Worm (Caenorhabditis elegans) whole organism, L1 larva: ENCODE results near the gene F33A8.4.

ENCODE experiments used
- C04F5.9 ChIP-seq: sonication (generic microtip); optimal IDR thresholded peaks from 2 replicates; lab custom pipeline; 2016; ENCODE audit warnings: missing genetic modification characterization, missing compliant biosample characterization
- C16A3.4 ChIP-seq: fragments of 150-350 bp; optimal IDR thresholded peaks from 2 replicates; lab custom pipeline; 2014; ENCODE audit warnings: missing biosample characterization, missing genetic modification characterization
- aha-1 ChIP-seq: fragments of 150-350 bp; optimal IDR thresholded peaks from 2 replicates; lab custom pipeline; 2014; ENCODE audit warnings: missing biosample characterization, missing genetic modification characterization
- alr-1 ChIP-seq: fragments of 200-800 bp; sonication (Bioruptor generic); optimal IDR thresholded peaks from 2 replicates; lab custom pipeline; 2018; ENCODE audit warnings: borderline replicate concordance, mild to moderate bottlenecking, missing genetic modification characterization, missing compliant biosample characterization
- aly-2 ChIP-seq: fragments of 150-350 bp; optimal IDR thresholded peaks from 2 replicates; lab custom pipeline; 2014; ENCODE audit warnings: missing biosample characterization, missing genetic modification characterization
- ama-1 ChIP-seq: fragments of 150-350 bp; optimal IDR thresholded peaks from 2 replicates; lab custom pipeline; 2014
- blmp-1 ChIP-seq: fragments of 150-350 bp; optimal IDR thresholded peaks from 2 replicates; lab custom pipeline; 2014; ENCODE audit warnings: missing biosample characterization, missing genetic modification characterization
- ceh-63 ChIP-seq: fragments of 200-800 bp; sonication (Bioruptor generic); optimal IDR thresholded peaks from 2 replicates; lab custom pipeline; 2018; ENCODE audit warnings: mild to moderate bottlenecking, missing genetic modification characterization, missing compliant biosample characterization
- ceh-8 ChIP-seq: fragments of 200-800 bp; sonication (Bioruptor generic); optimal IDR thresholded peaks from 2 replicates; lab custom pipeline; 2018; ENCODE audit warnings: mild to moderate bottlenecking, missing genetic modification characterization, moderate library complexity, missing compliant biosample characterization
- ceh-90 ChIP-seq: sonication (generic microtip); optimal IDR thresholded peaks from 2 replicates; lab custom pipeline; 2016; ENCODE audit warnings: missing genetic modification characterization, missing compliant biosample characterization
- efl-1 ChIP-seq, 4 experiments: fragments of 150-350 bp; optimal IDR thresholded peaks in 3 of 4; peaks in 1 of 4; 1 replicate in 1 of 4; 2 replicates in 3 of 4; lab custom pipeline; 2014; ENCODE audit warnings: missing biosample characterization in 2 of 4, missing genetic modification characterization in 2 of 4, missing genetic modification reagents in 2 of 4
- efl-3 ChIP-seq: fragments of 200-800 bp; sonication (Bioruptor generic); optimal IDR thresholded peaks from 2 replicates; lab custom pipeline; 2018; ENCODE audit warnings: mild to moderate bottlenecking, missing genetic modification characterization, missing compliant biosample characterization
- elt-3 ChIP-seq, 6 experiments: fragments of 150-350 bp in 1 of 6; sonication (generic microtip); optimal IDR thresholded peaks; 2 replicates each; lab custom pipeline; 2017 to 2018; ENCODE audit warnings: missing biosample characterization in 6 of 6, missing genetic modification characterization in 6 of 6, inconsistent platforms in 1 of 6
- fkh-10 ChIP-seq: sonication (generic microtip); optimal IDR thresholded peaks from 2 replicates; lab custom pipeline; 2017; ENCODE audit warnings: missing biosample characterization, missing genetic modification reagents, missing genetic modification characterization
- grh-1 ChIP-seq: fragments of 200-800 bp; sonication (Bioruptor generic); IDR thresholded peaks from 2 replicates; pipeline ENCODE4 v1.3.6; 2022; ENCODE audit warnings: missing genetic modification reagents, missing genetic modification characterization, missing compliant biosample characterization
- irx-1 ChIP-seq: sonication (generic microtip); optimal IDR thresholded peaks from 2 replicates; lab custom pipeline; 2016; ENCODE audit warnings: missing genetic modification characterization, missing compliant biosample characterization
- lin-14 ChIP-seq: fragments of 200-800 bp; sonication (Bioruptor generic); optimal IDR thresholded peaks from 2 replicates; lab custom pipeline; 2018; ENCODE audit warnings: mild to moderate bottlenecking, missing genetic modification characterization, moderate library complexity, missing compliant biosample characterization
- lin-35 ChIP-seq, 2 experiments: fragments of 150-350 bp; optimal IDR thresholded peaks; 2 replicates each; lab custom pipeline; 2014; ENCODE audit warnings: missing biosample characterization in 2 of 2, missing genetic modification characterization in 2 of 2, missing genetic modification reagents in 2 of 2
- lir-3 ChIP-seq: sonication (generic microtip); optimal IDR thresholded peaks from 2 replicates; lab custom pipeline; 2016; ENCODE audit warnings: mild to moderate bottlenecking, missing genetic modification characterization, moderate library complexity, missing compliant biosample characterization; ENCODE audit not compliant: poor library complexity
- lsy-2 ChIP-seq, 2 experiments: fragments of 150-350 bp; optimal IDR thresholded peaks; 2 replicates each; lab custom pipeline; 2014; ENCODE audit warnings: missing biosample characterization in 2 of 2, missing genetic modification characterization in 2 of 2
- mab-9 ChIP-seq: fragments of 200-800 bp; sonication (Bioruptor generic); IDR thresholded peaks from 2 replicates; pipeline ENCODE4 v1.3.6; 2022; ENCODE audit warnings: missing genetic modification reagents, missing genetic modification characterization, missing compliant biosample characterization
- nhr-11 ChIP-seq: fragments of 150-350 bp; optimal IDR thresholded peaks from 2 replicates; lab custom pipeline; 2014; ENCODE audit warnings: missing biosample characterization, missing genetic modification characterization
- nhr-12 ChIP-seq: sonication (generic microtip); optimal IDR thresholded peaks from 2 replicates; lab custom pipeline; 2017; ENCODE audit warnings: missing biosample characterization, missing genetic modification characterization
- nhr-19 ChIP-seq: fragments of 200-800 bp; sonication (Bioruptor generic); conservative IDR thresholded peaks from 2 replicates; pipeline ENCODE4 v1.3.6; 2022; ENCODE audit warnings: missing genetic modification characterization, missing compliant biosample characterization
- nhr-20 ChIP-seq: sonication (generic microtip); optimal IDR thresholded peaks from 2 replicates; lab custom pipeline; 2016; ENCODE audit warnings: mild to moderate bottlenecking, missing genetic modification characterization, missing compliant biosample characterization
- nhr-237 ChIP-seq: fragments of 150-350 bp; optimal IDR thresholded peaks from 2 replicates; lab custom pipeline; 2014; ENCODE audit warnings: missing biosample characterization, missing genetic modification characterization
- nhr-28 ChIP-seq: fragments of 150-350 bp; optimal IDR thresholded peaks from 2 replicates; lab custom pipeline; 2014; ENCODE audit warnings: missing biosample characterization, missing genetic modification characterization
- nhr-71 ChIP-seq: sonication (generic microtip); optimal IDR thresholded peaks from 2 replicates; lab custom pipeline; 2016; ENCODE audit warnings: mild to moderate bottlenecking, missing genetic modification characterization, moderate library complexity, missing compliant biosample characterization
- nhr-77 ChIP-seq: fragments of 150-350 bp; optimal IDR thresholded peaks from 2 replicates; lab custom pipeline; 2014; ENCODE audit warnings: missing biosample characterization, missing genetic modification characterization
- nhr-84 ChIP-seq: sonication (generic microtip); optimal IDR thresholded peaks from 2 replicates; lab custom pipeline; 2017; ENCODE audit warnings: missing biosample characterization, missing genetic modification characterization
- nhr-85 ChIP-seq: sonication (generic microtip); peaks from one replicate; lab custom pipeline; 2016; ENCODE audit warnings: missing genetic modification characterization, inconsistent platforms, missing compliant biosample characterization
- nhr-90 ChIP-seq: sonication (generic microtip); optimal IDR thresholded peaks from 2 replicates; lab custom pipeline; 2016; ENCODE audit warnings: mild to moderate bottlenecking, missing genetic modification characterization, missing compliant biosample characterization; ENCODE audit not compliant: poor library complexity
- pag-3 ChIP-seq: sonication (generic microtip); optimal IDR thresholded peaks from 2 replicates; lab custom pipeline; 2017; ENCODE audit warnings: missing genetic modification characterization, mild to moderate bottlenecking, missing compliant biosample characterization, antibody characterized with exemption, borderline replicate concordance; ENCODE audit not compliant: insufficient read depth
- rnt-1 ChIP-seq: sonication (generic microtip); optimal IDR thresholded peaks from 2 replicates; lab custom pipeline; 2016; ENCODE audit warnings: mild to moderate bottlenecking, missing genetic modification characterization, moderate library complexity, missing compliant biosample characterization
- snpc-4 ChIP-seq: fragments of 150-350 bp; optimal IDR thresholded peaks from 2 replicates; lab custom pipeline; 2014; ENCODE audit warnings: missing biosample characterization, missing genetic modification characterization
- snu-23 ChIP-seq: sonication (generic microtip); optimal IDR thresholded peaks from 2 replicates; lab custom pipeline; 2016; ENCODE audit warnings: missing genetic modification characterization, missing compliant biosample characterization
- sptf-1 ChIP-seq: fragments of 150-350 bp; optimal IDR thresholded peaks from 2 replicates; lab custom pipeline; 2014; ENCODE audit warnings: missing biosample characterization, missing genetic modification characterization
- sup-37 ChIP-seq: fragments of 200-800 bp; sonication (Bioruptor generic); optimal IDR thresholded peaks from 2 replicates; lab custom pipeline; 2018; ENCODE audit warnings: mild to moderate bottlenecking, missing genetic modification characterization, missing compliant biosample characterization
- tbx-2 ChIP-seq: sonication (generic microtip); optimal IDR thresholded peaks from 2 replicates; lab custom pipeline; 2016; ENCODE audit warnings: missing genetic modification characterization, missing compliant biosample characterization
- unc-62 ChIP-seq: fragments of 150-350 bp; optimal IDR thresholded peaks from 2 replicates; lab custom pipeline; 2014; ENCODE audit warnings: missing biosample characterization, missing genetic modification reagents, missing genetic modification characterization
- vab-15 ChIP-seq: sonication (generic microtip); optimal IDR thresholded peaks from 2 replicates; lab custom pipeline; 2017; ENCODE audit warnings: missing genotype, mild to moderate bottlenecking, missing genetic modification characterization, missing compliant biosample characterization
- xbp-1 ChIP-seq: sonication (generic microtip); optimal IDR thresholded peaks from 2 replicates; lab custom pipeline; 2016; ENCODE audit warnings: missing genetic modification characterization, missing compliant biosample characterization
- zag-1 ChIP-seq: fragments of 150-350 bp; optimal IDR thresholded peaks from 2 replicates; lab custom pipeline; 2014; ENCODE audit warnings: missing biosample characterization, missing genetic modification characterization

F33A8.4 gene

ce11 chrII:11020707-11021106 lies 28.1 kb downstream of the F33A8.4 start:
- TF ChIP-seq lin-14 (GFP tag; lab: Kevin White, UChicago) (peak; percentile 73), nhr-71 (tag; lab: Kevin White, UChicago) (peak; percentile 19), nhr-85 (peak; percentile 89), aly-2 (no peak), snu-23 (peak; percentile 0), aha-1 (tag; lab: Kevin White, UChicago) (no peak), nhr-28 (no peak), efl-1 (optimal IDR thresholded peaks at IDR 0.05; lab: Kevin White, UChicago) (no peak), efl-1 (GFP tag; optimal IDR thresholded peaks at IDR 0.05 in 1 of 2; lab: Kevin White, UChicago) (peak in 1 of 2 experiments; percentile 70), vab-15 (no peak), C16A3.4 (tag; lab: Kevin White, UChicago) (peak; percentile 3), blmp-1 (tag; lab: Kevin White, UChicago) (peak; percentile 81), grh-1 (0 out of 2 replicates have a peak, but pooled peaks have one; percentile 35), lsy-2 (tag; optimal IDR thresholded peaks at IDR 0.05; lab: Kevin White, UChicago) (peak in 1 of 2 experiments; percentile 9), nhr-20 (peak; percentile 24)

DNA sequence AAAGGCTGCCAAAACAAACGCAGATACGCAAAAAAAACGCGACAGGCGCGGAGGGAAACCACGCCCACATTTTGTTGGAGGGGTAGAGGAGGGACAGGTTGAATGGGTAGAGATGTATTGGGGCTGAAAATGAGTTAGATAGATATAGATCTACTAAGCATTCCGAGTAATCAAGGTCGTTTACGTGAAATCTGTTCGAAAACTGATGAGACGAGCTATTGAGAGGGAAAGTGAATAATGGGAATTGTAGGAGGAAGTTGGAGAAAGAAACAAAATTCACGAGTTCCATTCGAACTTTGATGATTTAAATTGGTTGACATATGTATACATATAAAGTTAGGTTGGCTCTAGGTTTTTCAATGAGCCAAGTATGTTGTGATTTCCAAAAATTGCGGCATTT lies 31.9 kb downstream of the F33A8.4 start:
- TF ChIP-seq nhr-85 (peak; percentile 88), lin-14 (GFP tag; lab: Kevin White, UChicago) (peak; percentile 56), lir-3 (no peak)

- no peak for TF ChIP-seq irx-1 (tag; lab: Kevin White, UChicago)
- TF ChIP-seq nhr-19 (GFP tag; lab: Robert Waterston, UW) = no peak
- no peak for TF ChIP-seq ceh-90 (tag; lab: Kevin White, UChicago)
- no peak for TF ChIP-seq unc-62 (GFP tag; lab: Kevin White, UChicago)
- TF ChIP-seq xbp-1 (tag; lab: Kevin White, UChicago) = no peak
- no peak for TF ChIP-seq mab-9 (GFP tag; lab: Robert Waterston, UW)
- no peak for TF ChIP-seq nhr-77 (tag; lab: Kevin White, UChicago)
- no peak for TF ChIP-seq aly-2
- no peak for TF ChIP-seq zag-1 (tag; lab: Kevin White, UChicago)
- TF ChIP-seq nhr-90 = no peak
- TF ChIP-seq snpc-4 = no peak
- TF ChIP-seq sptf-1 (tag; lab: Kevin White, UChicago) = no peak
- TF ChIP-seq nhr-11 = no peak
- no peak for TF ChIP-seq tbx-2
- TF ChIP-seq C04F5.9 = no peak
- no peak for TF ChIP-seq ama-1 (lab: Kevin White, UChicago)
Measured at ce11 chrII:11016835-11016883, 32.2 kb downstream of the F33A8.4 start, which contains the start of gene ram-2. TSS of gene ram-2 (minus strand) at chrII:11016881.

- TF ChIP-seq efl-1 (optimal IDR thresholded peaks at IDR 0.05; lab: Kevin White, UChicago) (no peak), efl-1 (GFP tag; optimal IDR thresholded peaks at IDR 0.05 in 1 of 2; lab: Kevin White, UChicago) (peak in 1 of 2 experiments; percentile 14), nhr-237 (no peak)
- TF ChIP-seq, all 84 proteins: peak for 1
Measured at ce11 chrII:11016435-11016834, 32.4 kb downstream of the F33A8.4 start.

DNA sequence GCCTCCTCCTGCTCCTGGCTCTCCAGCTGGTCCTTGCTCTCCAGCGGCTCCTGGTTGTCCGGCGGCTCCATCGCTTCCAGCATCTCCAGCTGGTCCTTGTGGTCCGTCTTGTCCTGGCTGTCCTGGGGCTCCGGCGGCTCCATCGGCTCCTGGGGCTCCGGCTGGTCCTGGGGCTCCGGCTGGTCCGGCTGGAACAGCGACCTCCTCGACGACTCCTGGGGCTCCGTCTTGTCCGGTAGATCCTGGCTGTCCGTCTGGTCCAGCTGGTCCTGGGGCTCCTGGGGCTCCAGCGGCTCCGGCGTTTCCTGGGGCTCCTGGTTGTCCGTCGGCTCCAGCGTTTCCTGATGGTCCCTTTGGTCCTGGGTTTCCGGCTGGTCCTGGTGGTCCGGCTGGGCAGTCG lies 33.1 kb downstream of the F33A8.4 start:
- TF ChIP-seq nhr-12 (tag; lab: Kevin White, UChicago) (no peak), ceh-8 (GFP tag; lab: Kevin White, UChicago) (peak; percentile 84)

DNA sequence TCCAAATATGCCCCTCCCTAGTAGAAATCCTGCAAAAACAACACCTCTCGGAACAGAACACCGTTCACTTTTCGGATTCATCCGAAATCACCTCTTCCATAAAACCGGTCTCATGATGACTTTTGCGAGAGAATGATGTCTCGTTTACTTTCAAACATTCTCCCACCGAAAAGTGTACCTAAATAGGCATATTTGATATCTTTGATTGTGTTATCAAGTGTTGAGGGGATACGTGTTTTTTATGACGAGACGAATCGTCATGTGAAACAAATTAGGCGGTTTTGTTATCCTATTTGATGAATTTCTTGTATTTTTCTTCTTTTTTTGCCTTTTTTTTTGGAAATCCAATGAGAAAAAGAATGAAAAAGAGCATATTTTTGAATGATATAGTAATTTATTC lies 33.6 kb downstream of the F33A8.4 start:
- TF ChIP-seq aly-2 = no peak
- no peak for TF ChIP-seq fkh-10 (GFP tag; lab: Kevin White, UChicago)
- TF ChIP-seq grh-1 = 0 out of 2 replicates have a peak, but pooled peaks have one; percentile 7
- peak; percentile 37 for TF ChIP-seq lin-14 (GFP tag; lab: Kevin White, UChicago)
- TF ChIP-seq xbp-1 (tag; lab: Kevin White, UChicago) = no peak
- peak; percentile 22 for TF ChIP-seq nhr-85
- TF ChIP-seq elt-3 (tag; optimal IDR thresholded peaks at IDR 0.05; lab: Kevin White, UChicago) = peak in 1 of 6 experiments; percentile 77
- TF ChIP-seq rnt-1 (tag; lab: Kevin White, UChicago) = no peak
- no peak for TF ChIP-seq ceh-63
- no peak for TF ChIP-seq nhr-11
- TF ChIP-seq lin-35 (GFP tag; optimal IDR thresholded peaks at IDR 0.05; lab: Kevin White, UChicago) = peak in 1 of 2 experiments; percentile 43
- TF ChIP-seq nhr-84 = no peak
- no peak for TF ChIP-seq efl-3 (GFP tag; lab: Kevin White, UChicago)
- no peak for TF ChIP-seq sup-37 (GFP tag; lab: Kevin White, UChicago)
- TF ChIP-seq irx-1 (tag; lab: Kevin White, UChicago) = no peak
- no peak for TF ChIP-seq vab-15
- no peak for TF ChIP-seq nhr-90
- TF ChIP-seq ama-1 (lab: Kevin White, UChicago) = peak; percentile 32
- no peak for TF ChIP-seq zag-1 (tag; lab: Kevin White, UChicago)
- TF ChIP-seq pag-3 (tag; lab: Kevin White, UChicago) = peak; percentile 11
- TF ChIP-seq alr-1 = no peak
- TF ChIP-seq efl-1 (optimal IDR thresholded peaks at IDR 0.05; lab: Kevin White, UChicago) = peak in 1 of 2 experiments; percentile 13
- TF ChIP-seq efl-1 (GFP tag; optimal IDR thresholded peaks at IDR 0.05 in 1 of 2; lab: Kevin White, UChicago) = peak in 1 of 2 experiments; percentile 17
